Worm (Caenorhabditis elegans) whole organism, mixed stage, embryonic: ENCODE results near the gene mak-1.

Source experiments
- flh-1 ChIP-seq: fragments of 200-800 bp; sonication (Bioruptor generic); optimal IDR thresholded peaks from 2 replicates; lab custom pipeline; 2018; ENCODE audit warnings: mild to moderate bottlenecking, missing genetic modification characterization, moderate library complexity, missing compliant biosample characterization
- hlh-1 ChIP-seq: fragments of 150-350 bp; optimal IDR thresholded peaks from 2 replicates; lab custom pipeline; 2014; ENCODE audit warnings: missing biosample characterization, missing genetic modification reagents, missing genetic modification characterization
- lin-13 ChIP-seq: fragments of 150-350 bp; optimal IDR thresholded peaks from 2 replicates; lab custom pipeline; 2014; ENCODE audit warnings: missing biosample characterization, missing genetic modification characterization
- mep-1 ChIP-seq: fragments of 150-350 bp; optimal IDR thresholded peaks from 2 replicates; lab custom pipeline; 2017; ENCODE audit warnings: missing biosample characterization, missing genetic modification reagents, missing genetic modification characterization, inconsistent platforms
- nhr-12 ChIP-seq: fragments of 150-350 bp; optimal IDR thresholded peaks from 2 replicates; lab custom pipeline; 2014; ENCODE audit warnings: missing biosample characterization, missing genetic modification characterization
- nhr-237 ChIP-seq: fragments of 150-350 bp; optimal IDR thresholded peaks from 2 replicates; lab custom pipeline; 2014; ENCODE audit warnings: missing biosample characterization, missing genetic modification characterization
- pha-4 ChIP-seq: fragments of 150-350 bp; optimal IDR thresholded peaks from 2 replicates; lab custom pipeline; 2018; ENCODE audit warnings: missing biosample characterization, missing genetic modification reagents, missing genetic modification characterization
- snpc-4 ChIP-seq: fragments of 150-350 bp; optimal IDR thresholded peaks from 2 replicates; lab custom pipeline; 2014; ENCODE audit warnings: missing biosample characterization, missing genetic modification characterization
- unc-62 ChIP-seq: fragments of 150-350 bp; optimal IDR thresholded peaks from 2 replicates; lab custom pipeline; 2014; ENCODE audit warnings: missing biosample characterization, missing genetic modification reagents, missing genetic modification characterization

DNA sequence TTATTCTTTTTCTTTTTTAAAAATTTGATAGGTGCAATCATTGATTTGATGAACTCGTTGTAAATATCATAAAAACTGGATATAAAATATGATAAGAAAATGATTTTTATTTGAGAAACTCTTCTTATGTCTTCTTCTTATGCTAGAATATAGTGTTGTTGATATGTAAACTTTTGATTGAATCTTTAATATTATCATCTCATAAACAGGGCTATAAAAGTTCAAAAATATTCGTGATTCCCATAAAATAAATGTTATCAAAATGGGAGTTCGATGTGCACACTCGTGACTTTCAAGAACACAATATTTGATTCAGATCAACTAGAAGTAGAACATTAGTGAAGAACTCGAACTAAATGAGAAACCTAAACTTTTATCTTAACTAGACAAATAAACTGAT lies 4.9 kb upstream of the mak-1 start:
- TF ChIP-seq snpc-4 (tag; lab: Kevin White, UChicago) (no peak), flh-1 (GFP tag; lab: Kevin White, UChicago) (no peak), nhr-237 (tag; lab: Kevin White, UChicago) (no peak), lin-13 (tag; lab: Kevin White, UChicago) (no peak), mep-1 (tag; lab: Kevin White, UChicago) (no peak), nhr-12 (no peak), pha-4 (no peak), unc-62 (GFP tag; lab: Kevin White, UChicago) (no peak), hlh-1 (tag; lab: Kevin White, UChicago) (no peak)
